Worm (Caenorhabditis elegans) whole organism, early embryonic: Measurements from ENCODE around the gene C47E8.3.

Experiments used
- B0310.2 ChIP-seq: sonication (generic microtip); optimal IDR thresholded peaks from 2 replicates; lab custom pipeline; 2016; ENCODE audit warnings: mild to moderate bottlenecking, missing genetic modification characterization, missing compliant biosample characterization
- F13C5.2 ChIP-seq: sonication (generic microtip); optimal IDR thresholded peaks from 2 replicates; lab custom pipeline; 2017; ENCODE audit warnings: mild to moderate bottlenecking, missing genetic modification characterization, inconsistent platforms, missing compliant biosample characterization
- aly-1 ChIP-seq: sonication (generic microtip); optimal IDR thresholded peaks from 2 replicates; lab custom pipeline; 2016; ENCODE audit warnings: missing genetic modification characterization, missing compliant biosample characterization
- ama-1 ChIP-seq: fragments of 150-350 bp; optimal IDR thresholded peaks from 2 replicates; lab custom pipeline; 2014
- ceh-13 ChIP-seq: fragments of 200-800 bp; sonication (Bioruptor generic); optimal IDR thresholded peaks from 2 replicates; lab custom pipeline; 2018; ENCODE audit warnings: mild to moderate bottlenecking, missing genetic modification characterization, missing compliant biosample characterization
- ceh-36 ChIP-seq: sonication (generic microtip); optimal IDR thresholded peaks from 2 replicates; lab custom pipeline; 2016; ENCODE audit warnings: missing genetic modification characterization, inconsistent platforms, missing compliant biosample characterization
- ets-7 ChIP-seq: sonication (generic microtip); optimal IDR thresholded peaks from 2 replicates; lab custom pipeline; 2016; ENCODE audit warnings: missing genotype, missing genetic modification characterization, missing compliant biosample characterization
- flt-1 ChIP-seq: fragments of 200-800 bp; sonication (Bioruptor generic); IDR thresholded peaks from 2 replicates; pipeline ENCODE4 v1.3.6; 2022; ENCODE audit warnings: missing genetic modification characterization, missing compliant biosample characterization
- hmbx-1 ChIP-seq: sonication (generic microtip); optimal IDR thresholded peaks from 2 replicates; lab custom pipeline; 2016; ENCODE audit warnings: mild to moderate bottlenecking, missing genetic modification characterization, missing compliant biosample characterization
- hnd-1 ChIP-seq: sonication (generic microtip); optimal IDR thresholded peaks from 2 replicates; lab custom pipeline; 2016; ENCODE audit warnings: missing genetic modification characterization, missing compliant biosample characterization
- pes-1 ChIP-seq: fragments of 200-800 bp; sonication (Bioruptor generic); IDR thresholded peaks from 2 replicates; pipeline ENCODE4 v1.3.6; 2022; ENCODE audit warnings: missing genetic modification reagents, missing genetic modification characterization, missing compliant biosample characterization
- sea-1 ChIP-seq: fragments of 200-800 bp; sonication (Bioruptor generic); conservative IDR thresholded peaks from 2 replicates; pipeline ENCODE4 v1.3.6; 2022; ENCODE audit warnings: missing genetic modification characterization, missing compliant biosample characterization
- tbx-37 ChIP-seq: fragments of 200-800 bp; sonication (Bioruptor generic); conservative IDR thresholded peaks from 2 replicates; pipeline ENCODE4 v1.3.6; 2022; ENCODE audit warnings: missing genetic modification reagents, missing genetic modification characterization, missing compliant biosample characterization
- tra-4 ChIP-seq: sonication (generic microtip); optimal IDR thresholded peaks from 2 replicates; lab custom pipeline; 2017; ENCODE audit warnings: missing genetic modification characterization, missing compliant biosample characterization

ce11 chrV:14686231-14687105, 6.4 kb downstream of the C47E8.3 start:
- TF ChIP-seq F13C5.2 (tag; lab: Kevin White, UChicago) (no peak), ets-7 (tag; lab: Kevin White, UChicago) (no peak), aly-1 (tag; lab: Kevin White, UChicago) (no peak), ceh-13 (GFP tag; lab: Kevin White, UChicago) (no peak), ama-1 (lab: Kevin White, UChicago) (no peak), ceh-36 (no peak), tbx-37 (GFP tag; lab: Robert Waterston, UW) (no peak), B0310.2 (tag; lab: Kevin White, UChicago) (no peak), tra-4 (tag; lab: Kevin White, UChicago) (no peak), hnd-1 (tag; lab: Kevin White, UChicago) (no peak), flt-1 (GFP tag; lab: Robert Waterston, UW) (no peak; the same call in 1 of the 2 replicates), sea-1 (no peak), hmbx-1 (tag; lab: Kevin White, UChicago) (no peak), pes-1 (GFP tag; lab: Robert Waterston, UW) (no peak)
